Worm (Caenorhabditis elegans) whole organism, L1 larva: Measurements from ENCODE around the gene C35D6.4.

Experiments
- C04F5.9 ChIP-seq: sonication (generic microtip); optimal IDR thresholded peaks from 2 replicates; lab custom pipeline; 2016; ENCODE audit warnings: missing genetic modification characterization, missing compliant biosample characterization
- C16A3.4 ChIP-seq: fragments of 150-350 bp; optimal IDR thresholded peaks from 2 replicates; lab custom pipeline; 2014; ENCODE audit warnings: missing biosample characterization, missing genetic modification characterization
- C34B4.2 ChIP-seq: sonication (generic microtip); optimal IDR thresholded peaks from 2 replicates; lab custom pipeline; 2017; ENCODE audit warnings: mild to moderate bottlenecking, missing genetic modification characterization, missing compliant biosample characterization
- alr-1 ChIP-seq: fragments of 200-800 bp; sonication (Bioruptor generic); optimal IDR thresholded peaks from 2 replicates; lab custom pipeline; 2018; ENCODE audit warnings: borderline replicate concordance, mild to moderate bottlenecking, missing genetic modification characterization, missing compliant biosample characterization
- aly-2 ChIP-seq: fragments of 150-350 bp; optimal IDR thresholded peaks from 2 replicates; lab custom pipeline; 2014; ENCODE audit warnings: missing biosample characterization, missing genetic modification characterization
- ceh-63 ChIP-seq: fragments of 200-800 bp; sonication (Bioruptor generic); optimal IDR thresholded peaks from 2 replicates; lab custom pipeline; 2018; ENCODE audit warnings: mild to moderate bottlenecking, missing genetic modification characterization, missing compliant biosample characterization
- ceh-8 ChIP-seq: fragments of 200-800 bp; sonication (Bioruptor generic); optimal IDR thresholded peaks from 2 replicates; lab custom pipeline; 2018; ENCODE audit warnings: mild to moderate bottlenecking, missing genetic modification characterization, moderate library complexity, missing compliant biosample characterization
- ceh-82 ChIP-seq, 3 experiments: fragments of 150-350 bp in 1 of 3; sonication (generic microtip) in 2 of 3; optimal IDR thresholded peaks; 2 replicates each; lab custom pipeline; 2014 to 2017; ENCODE audit warnings: missing biosample characterization in 3 of 3, missing genetic modification characterization in 3 of 3
- ces-1 ChIP-seq: fragments of 150-350 bp; optimal IDR thresholded peaks from 2 replicates; lab custom pipeline; 2014; ENCODE audit warnings: missing biosample characterization, missing genetic modification reagents, missing genetic modification characterization
- dpl-1 ChIP-seq, 3 experiments: fragments of 150-350 bp in 2 of 3; sonication (generic microtip) in 1 of 3; optimal IDR thresholded peaks; 2 replicates each; lab custom pipeline; 2014 to 2017; ENCODE audit warnings: missing biosample characterization in 3 of 3, missing genetic modification characterization in 3 of 3, missing genetic modification reagents in 3 of 3
- dsc-1 ChIP-seq: sonication (generic microtip); optimal IDR thresholded peaks from 2 replicates; lab custom pipeline; 2016; ENCODE audit warnings: mild to moderate bottlenecking, missing genetic modification characterization, missing compliant biosample characterization
- efl-1 ChIP-seq, 4 experiments: fragments of 150-350 bp; optimal IDR thresholded peaks in 3 of 4; peaks in 1 of 4; 1 replicate in 1 of 4; 2 replicates in 3 of 4; lab custom pipeline; 2014; ENCODE audit warnings: missing biosample characterization in 2 of 4, missing genetic modification characterization in 2 of 4, missing genetic modification reagents in 2 of 4
- efl-3 ChIP-seq: fragments of 200-800 bp; sonication (Bioruptor generic); optimal IDR thresholded peaks from 2 replicates; lab custom pipeline; 2018; ENCODE audit warnings: mild to moderate bottlenecking, missing genetic modification characterization, missing compliant biosample characterization
- egl-13 ChIP-seq: sonication (generic microtip); optimal IDR thresholded peaks from 2 replicates; lab custom pipeline; 2016; ENCODE audit warnings: missing genotype, missing genetic modification reagents, missing genetic modification characterization, missing compliant biosample characterization
- egl-27 ChIP-seq, 2 experiments: fragments of 150-350 bp in 1 of 2; sonication (generic microtip); optimal IDR thresholded peaks; 3 replicates each; lab custom pipeline; 2017 to 2018; ENCODE audit warnings: missing biosample characterization in 2 of 2, missing genetic modification characterization in 2 of 2, missing genetic modification reagents in 2 of 2
- fkh-10 ChIP-seq: sonication (generic microtip); optimal IDR thresholded peaks from 2 replicates; lab custom pipeline; 2017; ENCODE audit warnings: missing biosample characterization, missing genetic modification reagents, missing genetic modification characterization
- fkh-4 ChIP-seq: sonication (generic microtip); optimal IDR thresholded peaks from 2 replicates; lab custom pipeline; 2016; ENCODE audit warnings: missing compliant biosample characterization, missing genetic modification characterization, borderline replicate concordance
- grh-1 ChIP-seq: fragments of 200-800 bp; sonication (Bioruptor generic); IDR thresholded peaks from 2 replicates; pipeline ENCODE4 v1.3.6; 2022; ENCODE audit warnings: missing genetic modification reagents, missing genetic modification characterization, missing compliant biosample characterization
- hlh-4 ChIP-seq: sonication (generic microtip); optimal IDR thresholded peaks from 2 replicates; lab custom pipeline; 2016; ENCODE audit warnings: mild to moderate bottlenecking, missing genetic modification characterization, missing compliant biosample characterization
- jun-1 ChIP-seq: fragments of 150-350 bp; optimal IDR thresholded peaks from 2 replicates; lab custom pipeline; 2014; ENCODE audit warnings: missing biosample characterization, missing genetic modification reagents, missing genetic modification characterization
- lin-13 ChIP-seq: fragments of 150-350 bp; optimal IDR thresholded peaks from 2 replicates; lab custom pipeline; 2014; ENCODE audit warnings: missing biosample characterization, missing genetic modification reagents, missing genetic modification characterization
- lin-14 ChIP-seq: fragments of 200-800 bp; sonication (Bioruptor generic); optimal IDR thresholded peaks from 2 replicates; lab custom pipeline; 2018; ENCODE audit warnings: mild to moderate bottlenecking, missing genetic modification characterization, moderate library complexity, missing compliant biosample characterization
- lin-39 ChIP-seq: fragments of 150-350 bp; optimal IDR thresholded peaks from 2 replicates; lab custom pipeline; 2014; ENCODE audit warnings: missing biosample characterization, missing genetic modification reagents, missing genetic modification characterization
- lir-3 ChIP-seq: sonication (generic microtip); optimal IDR thresholded peaks from 2 replicates; lab custom pipeline; 2016; ENCODE audit warnings: mild to moderate bottlenecking, missing genetic modification characterization, moderate library complexity, missing compliant biosample characterization; ENCODE audit not compliant: poor library complexity
- lsy-2 ChIP-seq, 2 experiments: fragments of 150-350 bp; optimal IDR thresholded peaks; 2 replicates each; lab custom pipeline; 2014; ENCODE audit warnings: missing biosample characterization in 2 of 2, missing genetic modification characterization in 2 of 2
- mab-9 ChIP-seq: fragments of 200-800 bp; sonication (Bioruptor generic); IDR thresholded peaks from 2 replicates; pipeline ENCODE4 v1.3.6; 2022; ENCODE audit warnings: missing genetic modification reagents, missing genetic modification characterization, missing compliant biosample characterization
- mef-2 ChIP-seq: fragments of 150-350 bp; optimal IDR thresholded peaks from 2 replicates; lab custom pipeline; 2014; ENCODE audit warnings: missing biosample characterization, missing genetic modification characterization
- mep-1 ChIP-seq: fragments of 150-350 bp; optimal IDR thresholded peaks from 2 replicates; lab custom pipeline; 2014; ENCODE audit warnings: missing biosample characterization, missing genetic modification characterization
- nhr-11 ChIP-seq: fragments of 150-350 bp; optimal IDR thresholded peaks from 2 replicates; lab custom pipeline; 2014; ENCODE audit warnings: missing biosample characterization, missing genetic modification characterization
- nhr-19 ChIP-seq: fragments of 200-800 bp; sonication (Bioruptor generic); conservative IDR thresholded peaks from 2 replicates; pipeline ENCODE4 v1.3.6; 2022; ENCODE audit warnings: missing genetic modification characterization, missing compliant biosample characterization
- nhr-76 ChIP-seq: sonication (generic microtip); optimal IDR thresholded peaks from 2 replicates; lab custom pipeline; 2017; ENCODE audit warnings: missing biosample characterization, missing genetic modification characterization
- nhr-77 ChIP-seq: fragments of 150-350 bp; optimal IDR thresholded peaks from 2 replicates; lab custom pipeline; 2014; ENCODE audit warnings: missing biosample characterization, missing genetic modification characterization
- nhr-84 ChIP-seq: sonication (generic microtip); optimal IDR thresholded peaks from 2 replicates; lab custom pipeline; 2017; ENCODE audit warnings: missing biosample characterization, missing genetic modification characterization
- nhr-85 ChIP-seq: sonication (generic microtip); peaks from one replicate; lab custom pipeline; 2016; ENCODE audit warnings: missing genetic modification characterization, inconsistent platforms, missing compliant biosample characterization
- nhr-90 ChIP-seq: sonication (generic microtip); optimal IDR thresholded peaks from 2 replicates; lab custom pipeline; 2016; ENCODE audit warnings: mild to moderate bottlenecking, missing genetic modification characterization, missing compliant biosample characterization; ENCODE audit not compliant: poor library complexity
- pag-3 ChIP-seq: sonication (generic microtip); optimal IDR thresholded peaks from 2 replicates; lab custom pipeline; 2017; ENCODE audit warnings: missing genetic modification characterization, mild to moderate bottlenecking, missing compliant biosample characterization, antibody characterized with exemption, borderline replicate concordance; ENCODE audit not compliant: insufficient read depth
- pqm-1 ChIP-seq: sonication (generic microtip); optimal IDR thresholded peaks from 3 replicates; lab custom pipeline; 2017; ENCODE audit warnings: missing biosample characterization, missing genetic modification characterization
- snpc-4 ChIP-seq: fragments of 150-350 bp; optimal IDR thresholded peaks from 2 replicates; lab custom pipeline; 2014; ENCODE audit warnings: missing biosample characterization, missing genetic modification characterization
- snu-23 ChIP-seq: sonication (generic microtip); optimal IDR thresholded peaks from 2 replicates; lab custom pipeline; 2016; ENCODE audit warnings: missing genetic modification characterization, missing compliant biosample characterization
- sox-4 ChIP-seq: sonication (generic microtip); optimal IDR thresholded peaks from 2 replicates; lab custom pipeline; 2016; ENCODE audit warnings: missing genetic modification characterization, missing compliant biosample characterization
- sup-37 ChIP-seq: fragments of 200-800 bp; sonication (Bioruptor generic); optimal IDR thresholded peaks from 2 replicates; lab custom pipeline; 2018; ENCODE audit warnings: mild to moderate bottlenecking, missing genetic modification characterization, missing compliant biosample characterization
- tbx-2 ChIP-seq: sonication (generic microtip); optimal IDR thresholded peaks from 2 replicates; lab custom pipeline; 2016; ENCODE audit warnings: missing genetic modification characterization, missing compliant biosample characterization
- tlp-1 ChIP-seq: fragments of 150-350 bp; optimal IDR thresholded peaks from 2 replicates; lab custom pipeline; 2014; ENCODE audit warnings: missing biosample characterization, missing genetic modification characterization
- unc-130 ChIP-seq: fragments of 150-350 bp; optimal IDR thresholded peaks from 2 replicates; lab custom pipeline; 2017; ENCODE audit warnings: missing biosample characterization, missing genetic modification characterization, inconsistent platforms
- unc-62 ChIP-seq: fragments of 150-350 bp; optimal IDR thresholded peaks from 2 replicates; lab custom pipeline; 2014; ENCODE audit warnings: missing biosample characterization, missing genetic modification reagents, missing genetic modification characterization
- unc-86 ChIP-seq: sonication (generic microtip); optimal IDR thresholded peaks from 2 replicates; lab custom pipeline; 2016; ENCODE audit warnings: missing genetic modification characterization, missing compliant biosample characterization
- vab-15 ChIP-seq: sonication (generic microtip); optimal IDR thresholded peaks from 2 replicates; lab custom pipeline; 2017; ENCODE audit warnings: missing genotype, mild to moderate bottlenecking, missing genetic modification characterization, missing compliant biosample characterization
- xbp-1 ChIP-seq: sonication (generic microtip); optimal IDR thresholded peaks from 2 replicates; lab custom pipeline; 2016; ENCODE audit warnings: missing genetic modification characterization, missing compliant biosample characterization
- zip-4 ChIP-seq: fragments of 200-800 bp; sonication (Bioruptor generic); optimal IDR thresholded peaks from 2 replicates; lab custom pipeline; 2018; ENCODE audit warnings: mild to moderate bottlenecking, missing genetic modification characterization, moderate library complexity, missing compliant biosample characterization
- ztf-11 ChIP-seq, 2 experiments: sonication (generic microtip); optimal IDR thresholded peaks; 2 replicates each; lab custom pipeline; 2016 to 2017; ENCODE audit warnings: missing genetic modification characterization in 2 of 2, missing biosample characterization in 1 of 2, missing compliant biosample characterization in 1 of 2
- ztf-4 ChIP-seq: fragments of 150-350 bp; optimal IDR thresholded peaks from 2 replicates; lab custom pipeline; 2014; ENCODE audit warnings: missing biosample characterization, missing genetic modification characterization

The C35D6.4 gene

DNA sequence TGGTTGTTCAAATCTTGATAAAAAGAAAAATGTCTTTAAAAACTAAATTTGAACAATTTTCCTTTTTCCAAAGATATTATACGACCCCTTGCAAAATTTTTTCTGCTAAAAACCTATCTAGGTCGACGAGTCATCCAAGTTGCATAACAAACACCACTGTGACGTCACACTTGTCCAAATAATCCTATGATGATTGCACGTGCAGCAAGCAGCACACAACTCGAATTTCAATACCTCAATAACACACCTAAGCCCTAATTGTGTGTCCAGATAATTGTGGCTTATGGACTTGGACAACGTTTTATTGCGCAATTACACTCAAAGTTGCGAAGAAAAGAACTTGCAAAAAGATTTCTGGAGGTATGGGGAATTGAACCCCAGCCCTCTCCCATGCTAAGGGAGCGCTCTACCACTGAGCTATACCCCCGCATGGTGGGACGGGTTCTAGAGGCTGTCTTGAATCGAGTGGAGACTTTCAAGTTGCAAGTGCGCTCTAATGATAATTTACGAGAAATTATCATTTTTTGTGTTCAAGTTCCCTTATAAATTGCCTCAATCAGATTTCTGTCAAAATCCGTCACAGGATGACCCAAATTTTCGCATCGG lies 38.2 kb downstream of the C35D6.4 start (continued):
- TF ChIP-seq jun-1 (tag; lab: Kevin White, UChicago) = no peak
- TF ChIP-seq egl-27 (tag; optimal IDR thresholded peaks at IDR 0.05; lab: Kevin White, UChicago) = no peak
- TF ChIP-seq lin-39 (tag; lab: Kevin White, UChicago) = no peak
- TF ChIP-seq mef-2 (tag; lab: Kevin White, UChicago) = no peak
- TF ChIP-seq pqm-1 (tag; lab: Kevin White, UChicago) = no peak
- peak; percentile 60 for TF ChIP-seq mep-1 (tag; lab: Kevin White, UChicago)
- peak; percentile 51 for TF ChIP-seq lir-3 (tag; lab: Kevin White, UChicago)
- peak; percentile 28 for TF ChIP-seq unc-130 (tag; lab: Kevin White, UChicago)
- TF ChIP-seq nhr-76 (tag; lab: Kevin White, UChicago) = no peak
- TF ChIP-seq ceh-63 = no peak
- no peak for TF ChIP-seq sup-37 (GFP tag; lab: Kevin White, UChicago)
- TF ChIP-seq aly-2 (tag; lab: Kevin White, UChicago) = no peak
- TF ChIP-seq efl-1 (optimal IDR thresholded peaks at IDR 0.05; lab: Kevin White, UChicago) = peak in 1 of 2 experiments; percentile 51
- TF ChIP-seq efl-1 (GFP tag; optimal IDR thresholded peaks at IDR 0.05 in 1 of 2; lab: Kevin White, UChicago) = peak; percentile 35 to 85
- no peak for TF ChIP-seq tlp-1 (tag; lab: Kevin White, UChicago)
- no peak for TF ChIP-seq alr-1 (tag; lab: Kevin White, UChicago)
- no peak for TF ChIP-seq fkh-10 (GFP tag; lab: Kevin White, UChicago)
- no peak for TF ChIP-seq zip-4 (GFP tag; lab: Kevin White, UChicago)
- TF ChIP-seq nhr-77 (tag; lab: Kevin White, UChicago) = peak; percentile 57
- no peak for TF ChIP-seq hlh-4
- TF ChIP-seq ces-1 (GFP tag; lab: Kevin White, UChicago) = no peak
- TF ChIP-seq mab-9 (GFP tag; lab: Robert Waterston, UW) = peak; percentile 59; the same call in 1 of the 2 replicates
- TF ChIP-seq C16A3.4 = peak; percentile 63
- TF ChIP-seq ceh-82 (tag; optimal IDR thresholded peaks at IDR 0.05; lab: Kevin White, UChicago) = peak in 1 of 3 experiments; percentile 5
- no peak for TF ChIP-seq snpc-4
- no peak for TF ChIP-seq unc-86 (tag; lab: Kevin White, UChicago)
- no peak for TF ChIP-seq efl-3 (GFP tag; lab: Kevin White, UChicago)
- peak; percentile 66 for TF ChIP-seq lin-14 (GFP tag; lab: Kevin White, UChicago)
- no peak for TF ChIP-seq pag-3 (tag; lab: Kevin White, UChicago)
- no peak for TF ChIP-seq fkh-4 (tag; lab: Kevin White, UChicago)
- no peak for TF ChIP-seq unc-62 (GFP tag; lab: Kevin White, UChicago)
- TF ChIP-seq snu-23 (GFP tag; lab: Kevin White, UChicago) = peak; percentile 77
- no peak for TF ChIP-seq ztf-11 (tag; optimal IDR thresholded peaks at IDR 0.05; lab: Kevin White, UChicago)
- no peak for TF ChIP-seq nhr-84 (tag; lab: Kevin White, UChicago)
- no peak for TF ChIP-seq ztf-4 (tag; lab: Kevin White, UChicago)
- TF ChIP-seq egl-13 = peak; percentile 45
- TF ChIP-seq ceh-8 (GFP tag; lab: Kevin White, UChicago) = no peak
- peak; percentile 52 for TF ChIP-seq dsc-1 (tag; lab: Kevin White, UChicago)
- peak; percentile 61 for TF ChIP-seq xbp-1
- TF ChIP-seq C04F5.9 = peak; percentile 19
- TF ChIP-seq dpl-1 (GFP tag; optimal IDR thresholded peaks at IDR 0.05; lab: Kevin White, UChicago) = peak; percentile 1 to 41 (median 19)
- peak; percentile 65 for TF ChIP-seq nhr-19 (GFP tag; lab: Robert Waterston, UW)
- no peak for TF ChIP-seq C34B4.2 (tag; lab: Kevin White, UChicago)
- TF ChIP-seq tbx-2 (tag; lab: Kevin White, UChicago) = peak; percentile 45
- TF ChIP-seq sox-4 (tag; lab: Kevin White, UChicago) = no peak
- TF ChIP-seq nhr-11 (tag; lab: Kevin White, UChicago) = no peak
- TF ChIP-seq nhr-85 (tag; lab: Kevin White, UChicago) = peak; percentile 81
- no peak for TF ChIP-seq vab-15 (tag; lab: Kevin White, UChicago)
- TF ChIP-seq grh-1 (GFP tag; lab: Robert Waterston, UW) = no peak
- peak; percentile 79 for TF ChIP-seq nhr-90 (tag; lab: Kevin White, UChicago)
- TF ChIP-seq lsy-2 (tag; optimal IDR thresholded peaks at IDR 0.05; lab: Kevin White, UChicago) = peak; percentile 28 to 68
- TF ChIP-seq lin-13 (GFP tag; lab: Kevin White, UChicago) = peak; percentile 37
